Fruit fly (Drosophila melanogaster): ENCODE measurements around the gene CG6290.

- TF ChIP-seq CTCF (optimal IDR thresholded peaks at IDR 0.05) (no peak), CG8478 (optimal IDR thresholded peaks at IDR 0.05) (no peak)
These were observed 33.1 kb upstream of the CG6290 start for dm6 chrX:18404150-18404631.
